Fruit fly (Drosophila melanogaster) whole organism, embryonic: ENCODE results near the gene Acat2.

Experiments
- Abd-B ChIP-seq: fragments of 200-800 bp; sonication (Bioruptor generic); optimal IDR thresholded peaks from 2 replicates; lab custom pipeline; 2018; ENCODE audit warnings: missing biosample characterization, mild to moderate bottlenecking, missing genetic modification characterization, moderate library complexity
- Awh ChIP-seq: fragments of 200-800 bp; sonication (Bioruptor generic); IDR thresholded peaks from 2 replicates; pipeline ENCODE4, ENCODE4 v1.3.6; 2022; ENCODE audit warnings: missing biosample characterization, missing genetic modification characterization
- C15 ChIP-seq: fragments of 200-800 bp; sonication (Bioruptor generic); IDR thresholded peaks from 3 replicates; pipeline ENCODE4 v1.3.6; 2022; ENCODE audit warnings: missing biosample characterization, missing genetic modification characterization
- CG10431 ChIP-seq: fragments of 200-800 bp; sonication (Bioruptor generic); optimal IDR thresholded peaks from 3 replicates; lab custom pipeline; 2018; ENCODE audit warnings: missing biosample characterization, mild to moderate bottlenecking, missing genetic modification characterization
- CG11723 ChIP-seq: fragments of 200-800 bp; sonication (Bioruptor generic); optimal IDR thresholded peaks from 2 replicates; lab custom pipeline; 2017; ENCODE audit warnings: missing biosample characterization, mild to moderate bottlenecking, missing genetic modification characterization
- CG14014 ChIP-seq: fragments of 200-800 bp; sonication (Bioruptor generic); IDR thresholded peaks from 2 replicates; pipeline ENCODE4 v1.3.6; 2022; ENCODE audit warnings: missing biosample characterization, missing genetic modification characterization
- CG17328 ChIP-seq: fragments of 200-800 bp; sonication (Bioruptor generic); IDR thresholded peaks from 2 replicates; pipeline ENCODE4 v1.3.6; 2022; ENCODE audit warnings: missing biosample characterization, missing genetic modification characterization
- CG18262 ChIP-seq: fragments of 200-800 bp; optimal IDR thresholded peaks from 3 replicates; lab custom pipeline; 2019; ENCODE audit warnings: missing biosample characterization, mild to moderate bottlenecking, missing genetic modification characterization, moderate library complexity
- CG2678 ChIP-seq: fragments of 200-800 bp; sonication (Bioruptor generic); optimal IDR thresholded peaks from 3 replicates; lab custom pipeline; 2019; ENCODE audit warnings: missing biosample characterization, mild to moderate bottlenecking, missing genetic modification characterization, moderate library complexity
- CG30403 ChIP-seq: fragments of 200-800 bp; sonication (Bioruptor generic); optimal IDR thresholded peaks from 3 replicates; lab custom pipeline; 2016; ENCODE audit warnings: missing biosample characterization, missing genetic modification characterization
- CG3407 ChIP-seq: fragments of 200-800 bp; sonication (Bioruptor generic); optimal IDR thresholded peaks from 2 replicates; lab custom pipeline; 2018; ENCODE audit warnings: missing biosample characterization, mild to moderate bottlenecking, missing genetic modification characterization
- CG34376 ChIP-seq: fragments of 200-800 bp; sonication (Bioruptor generic); optimal IDR thresholded peaks from 2 replicates; lab custom pipeline; 2018; ENCODE audit warnings: missing biosample characterization, mild to moderate bottlenecking, missing genetic modification characterization
- CG7928 ChIP-seq: fragments of 200-800 bp; sonication (Bioruptor generic); optimal IDR thresholded peaks from 2 replicates; lab custom pipeline; 2017; ENCODE audit warnings: missing biosample characterization, mild to moderate bottlenecking, missing genetic modification characterization
- CG8924 ChIP-seq: fragments of 200-800 bp; optimal IDR thresholded peaks from 3 replicates; lab custom pipeline; 2019; ENCODE audit warnings: missing biosample characterization, mild to moderate bottlenecking, missing genetic modification characterization, moderate library complexity
- CG9797 ChIP-seq: fragments of 200-800 bp; sonication (Bioruptor generic); optimal IDR thresholded peaks from 3 replicates; lab custom pipeline; 2018; ENCODE audit warnings: missing biosample characterization, mild to moderate bottlenecking, missing genetic modification characterization
- CTCF ChIP-seq: fragments of 200-800 bp; sonication (Bioruptor generic); optimal IDR thresholded peaks from 2 replicates; lab custom pipeline; 2017; ENCODE audit warnings: missing biosample characterization, mild to moderate bottlenecking, missing genetic modification characterization, moderate library complexity
- CoRest ChIP-seq: fragments of 200-800 bp; sonication (Bioruptor generic); optimal IDR thresholded peaks from 3 replicates; lab custom pipeline; 2018; ENCODE audit warnings: missing biosample characterization, mild to moderate bottlenecking, missing genetic modification characterization, moderate library complexity
- D ChIP-seq, 2 experiments: fragments of 200-800 bp in 1 of 2; fragments of >200 bp in 1 of 2; sonication (Bioruptor generic) in 1 of 2; optimal IDR thresholded peaks; 2 replicates in 1 of 2; 3 replicates in 1 of 2; lab custom pipeline; 2017; ENCODE audit warnings: mild to moderate bottlenecking in 1 of 2, missing biosample characterization in 1 of 2, missing genetic modification characterization in 1 of 2, missing genetic modification reagents in 1 of 2
- Dip2 ChIP-seq: fragments of 200-800 bp; sonication (Bioruptor generic); IDR thresholded peaks from 2 replicates; pipeline ENCODE4 v1.3.6; 2022; ENCODE audit warnings: missing biosample characterization, missing genetic modification characterization
- Doc2 ChIP-seq: fragments of 200-800 bp; sonication (Bioruptor generic); IDR thresholded peaks from 2 replicates; pipeline ENCODE4 v1.3.6; 2022; ENCODE audit warnings: missing biosample characterization, missing genetic modification characterization
- E2f2 ChIP-seq: fragments of 200-800 bp; sonication (Bioruptor generic); IDR thresholded peaks from 2 replicates; pipeline ENCODE4 v1.3.6; 2022; ENCODE audit warnings: missing biosample characterization, missing genetic modification characterization
- Gug ChIP-seq: fragments of 200-800 bp; sonication (Bioruptor generic); IDR thresholded peaks from 4 replicates; pipeline ENCODE4 v1.3.6; 2022; ENCODE audit warnings: missing biosample characterization, missing genetic modification characterization
- HLH3B ChIP-seq: fragments of 200-800 bp; sonication (Bioruptor generic); IDR thresholded peaks from 2 replicates; pipeline ENCODE4 v1.3.6; 2022; ENCODE audit warnings: missing biosample characterization, missing genetic modification characterization
- Hr39 ChIP-seq: fragments of >200 bp; optimal IDR thresholded peaks from 2 replicates; lab custom pipeline; 2017
- Hr51 ChIP-seq, 2 experiments: fragments of 200-800 bp; sonication (Bioruptor generic); optimal IDR thresholded peaks; 2 replicates in 1 of 2; 3 replicates in 1 of 2; lab custom pipeline; 2016 to 2018; ENCODE audit warnings: missing biosample characterization in 2 of 2, missing genetic modification characterization in 2 of 2, mild to moderate bottlenecking in 1 of 2, moderate library complexity in 1 of 2
- Neu2 ChIP-seq: fragments of 200-800 bp; sonication (Bioruptor generic); optimal IDR thresholded peaks from 3 replicates; lab custom pipeline; 2016; ENCODE audit warnings: missing biosample characterization, missing genetic modification characterization, borderline replicate concordance
- Ptx1 ChIP-seq: fragments of 200-800 bp; sonication (Bioruptor generic); IDR thresholded peaks from 2 replicates; pipeline ENCODE4 v1.3.6; 2022; ENCODE audit warnings: missing biosample characterization, missing genetic modification characterization
- Rfx ChIP-seq: fragments of 200-800 bp; sonication (Bioruptor generic); IDR thresholded peaks from 2 replicates; pipeline ENCODE4 v1.3.6; 2022; ENCODE audit warnings: missing biosample characterization, missing genetic modification characterization
- Sry-δ ChIP-seq: fragments of 200-800 bp; sonication (Bioruptor generic); optimal IDR thresholded peaks from 2 replicates; lab custom pipeline; 2016; ENCODE audit warnings: missing biosample characterization, missing genetic modification characterization
- ara ChIP-seq: fragments of 200-800 bp; sonication (Bioruptor generic); IDR thresholded peaks from 2 replicates; pipeline ENCODE4 v1.3.6; 2022; ENCODE audit warnings: missing biosample characterization, missing genetic modification characterization
- crp ChIP-seq, 2 experiments: fragments of 200-800 bp; sonication (Bioruptor generic); optimal IDR thresholded peaks; 2 replicates in 1 of 2; 3 replicates in 1 of 2; lab custom pipeline; 2017; ENCODE audit warnings: missing biosample characterization in 2 of 2, missing genetic modification characterization in 2 of 2, mild to moderate bottlenecking in 1 of 2, moderate library complexity in 1 of 2
- cwo ChIP-seq: fragments of 200-800 bp; sonication (Bioruptor generic); optimal IDR thresholded peaks from 3 replicates; lab custom pipeline; 2017; ENCODE audit warnings: missing biosample characterization, missing genetic modification characterization, mild to moderate bottlenecking, moderate library complexity, missing genetic modification reagents
- emc ChIP-seq: fragments of 200-800 bp; sonication (Bioruptor generic); optimal IDR thresholded peaks from 2 replicates; lab custom pipeline; 2016; ENCODE audit warnings: missing biosample characterization, missing genetic modification characterization
- ewg ChIP-seq: fragments of 200-800 bp; sonication (Bioruptor generic); optimal IDR thresholded peaks from 3 replicates; lab custom pipeline; 2017; ENCODE audit warnings: mild to moderate bottlenecking, missing biosample characterization, missing genetic modification reagents, missing genetic modification characterization
- fd64A ChIP-seq: fragments of 200-800 bp; sonication (Bioruptor generic); optimal IDR thresholded peaks from 3 replicates; lab custom pipeline; 2018; ENCODE audit warnings: missing biosample characterization, mild to moderate bottlenecking, missing genetic modification characterization
- fd96Cb ChIP-seq: fragments of 200-800 bp; sonication (Bioruptor generic); optimal IDR thresholded peaks from 2 replicates; lab custom pipeline; 2018; ENCODE audit warnings: missing biosample characterization, mild to moderate bottlenecking, missing genetic modification characterization, moderate library complexity
- ham ChIP-seq: fragments of 200-800 bp; sonication (Bioruptor generic); IDR thresholded peaks from 2 replicates; pipeline ENCODE4 v1.3.6; 2022; ENCODE audit warnings: missing biosample characterization, missing genetic modification characterization
- lmd ChIP-seq: fragments of 200-800 bp; sonication (Bioruptor generic); IDR thresholded peaks from 2 replicates; pipeline ENCODE4 v1.3.6; 2022; ENCODE audit warnings: missing biosample characterization, missing genetic modification characterization
- lov ChIP-seq, 2 experiments: fragments of 200-800 bp in 1 of 2; fragments of >200 bp in 1 of 2; sonication (Bioruptor generic) in 1 of 2; IDR thresholded peaks in 1 of 2; optimal IDR thresholded peaks in 1 of 2; 2 replicates in 1 of 2; 3 replicates in 1 of 2; pipeline versions ENCODE4 v1.3.6 to Lab custom; 2017 to 2022; ENCODE audit warnings: missing biosample characterization in 1 of 2, missing genetic modification characterization in 1 of 2
- luna ChIP-seq: fragments of 200-800 bp; sonication (Bioruptor generic); optimal IDR thresholded peaks from 2 replicates; lab custom pipeline; 2016; ENCODE audit warnings: missing biosample characterization, missing genetic modification characterization
- odd ChIP-seq: fragments of 200-800 bp; sonication (Bioruptor generic); optimal IDR thresholded peaks from 2 replicates; lab custom pipeline; 2017; ENCODE audit warnings: missing biosample characterization, mild to moderate bottlenecking, missing genetic modification characterization
- pum ChIP-seq: fragments of 200-800 bp; sonication (Bioruptor generic); optimal IDR thresholded peaks from 2 replicates; lab custom pipeline; 2016; ENCODE audit warnings: missing biosample characterization, missing genetic modification characterization
- repo ChIP-seq: fragments of 200-800 bp; sonication (Bioruptor generic); optimal IDR thresholded peaks from 2 replicates; lab custom pipeline; 2016; ENCODE audit warnings: missing biosample characterization, missing genetic modification characterization
- salm ChIP-seq: fragments of 200-800 bp; sonication (Bioruptor generic); optimal IDR thresholded peaks from 2 replicates; lab custom pipeline; 2018; ENCODE audit warnings: missing biosample characterization, mild to moderate bottlenecking, missing genetic modification characterization
- seq ChIP-seq: fragments of 200-800 bp; sonication (Bioruptor generic); IDR thresholded peaks from 2 replicates; pipeline ENCODE4 v1.3.6; 2022; ENCODE audit warnings: missing biosample characterization, missing genetic modification characterization
- slp2 ChIP-seq: fragments of 200-800 bp; sonication (Bioruptor generic); optimal IDR thresholded peaks from 2 replicates; lab custom pipeline; 2016; ENCODE audit warnings: missing biosample characterization, missing genetic modification characterization
- tap ChIP-seq: fragments of 200-800 bp; optimal IDR thresholded peaks from 3 replicates; lab custom pipeline; 2019; ENCODE audit warnings: missing biosample characterization, mild to moderate bottlenecking, missing genetic modification characterization, moderate library complexity
- tin ChIP-seq: fragments of 200-800 bp; sonication (Bioruptor generic); optimal IDR thresholded peaks from 3 replicates; lab custom pipeline; 2016; ENCODE audit warnings: missing biosample characterization, missing genetic modification characterization
- vfl ChIP-seq: fragments of 200-800 bp; sonication (Bioruptor generic); optimal IDR thresholded peaks from 2 replicates; lab custom pipeline; 2016; ENCODE audit warnings: missing biosample characterization, missing genetic modification characterization
- zfh2 ChIP-seq: fragments of 200-800 bp; sonication (Bioruptor generic); optimal IDR thresholded peaks from 2 replicates; lab custom pipeline; 2016; ENCODE audit warnings: missing biosample characterization, missing genetic modification characterization

Gene Acat2

dm6 chr3L:1300076-1300635 is 2.6 kb upstream of the Acat2 start (continued):
- TF ChIP-seq D (optimal IDR thresholded peaks at IDR 0.05; lab: Kevin White, UChicago) (no peak), D (GFP tag; optimal IDR thresholded peaks at IDR 0.05; lab: Kevin White, UChicago) (peak; percentile 87), lmd (GFP tag; lab: Robert Waterston, UW) (peak; percentile 83), Hr39 (lab: Kevin White, UChicago) (no peak), HLH3B (GFP tag; lab: Robert Waterston, UW) (peak; percentile 83), salm (tag; lab: Kevin White, UChicago) (peak; percentile 72), odd (GFP tag; lab: Kevin White, UChicago) (peak; percentile 80), ara (peak; percentile 92), slp2 (peak; percentile 22), tap (tag; lab: Kevin White, UChicago) (peak; percentile 86), crp (GFP tag; optimal IDR thresholded peaks at IDR 0.05; lab: Kevin White, UChicago) (peak in 1 of 2 experiments; percentile 39), emc (GFP tag; lab: Kevin White, UChicago) (no peak), Doc2 (GFP tag; lab: Robert Waterston, UW) (no peak), CG7928 (GFP tag; lab: Kevin White, UChicago) (peak; percentile 50), CG3407 (peak; percentile 74), CG11723 (GFP tag; lab: Kevin White, UChicago) (peak; percentile 65), Dip2 (GFP tag; lab: Robert Waterston, UW) (no peak), CG18262 (tag; lab: Kevin White, UChicago) (peak; percentile 94), CG17328 (GFP tag; lab: Robert Waterston, UW) (peak; percentile 80), pum (peak; percentile 2), Ptx1 (peak; percentile 80), CG9797 (GFP tag; lab: Kevin White, UChicago) (no peak), Gug (GFP tag; lab: Robert Waterston, UW) (peak; percentile 51), CG10431 (GFP tag; lab: Kevin White, UChicago) (peak; percentile 70), repo (GFP tag; lab: Kevin White, UChicago) (no peak), seq (GFP tag; lab: Robert Waterston, UW) (peak; percentile 52; the same call in 1 of the 2 replicates), cwo (GFP tag; lab: Kevin White, UChicago) (peak; percentile 61), Awh (GFP tag; lab: Robert Waterston, UW) (peak; percentile 51; the same call in 1 of the 2 replicates), lov (optimal IDR thresholded peaks at IDR 0.05; lab: Kevin White, UChicago) (no peak), lov (GFP tag; IDR thresholded peaks at IDR 0.05; lab: Robert Waterston, UW) (peak; percentile 68; the same call in 2 of the 3 replicates), Hr51 (GFP tag; optimal IDR thresholded peaks at IDR 0.05; lab: Kevin White, UChicago) (peak; percentile 27 to 82), vfl (GFP tag; lab: Kevin White, UChicago) (peak; percentile 18), fd64A (GFP tag; lab: Kevin White, UChicago) (peak; percentile 65), CoRest (tag; lab: Kevin White, UChicago) (peak; percentile 88), luna (GFP tag; lab: Kevin White, UChicago) (no peak), zfh2 (GFP tag; lab: Kevin White, UChicago) (no peak), CG8924 (tag; lab: Kevin White, UChicago) (peak; percentile 92), Rfx (GFP tag; lab: Robert Waterston, UW) (peak; percentile 77), CG2678 (tag; lab: Kevin White, UChicago) (peak; percentile 90), CTCF (GFP tag; lab: Kevin White, UChicago) (peak; percentile 39), CG34376 (peak; percentile 81), Neu2 (no peak), CG14014 (GFP tag; lab: Robert Waterston, UW) (peak; percentile 71), E2f2 (GFP tag; lab: Robert Waterston, UW) (peak; percentile 59), fd96Cb (peak; percentile 85), tin (peak; percentile 79), CG30403 (peak; percentile 82), Sry-δ (GFP tag; lab: Kevin White, UChicago) (no peak), ewg (GFP tag; lab: Kevin White, UChicago) (peak; percentile 65), Abd-B (GFP tag; lab: Kevin White, UChicago) (peak; percentile 32), ham (GFP tag; lab: Robert Waterston, UW) (no peak), C15 (peak; percentile 64; the same call in 1 of the 3 replicates)
